Fruit fly (Drosophila melanogaster): Measurements from ENCODE around the gene Or22c.

DNA sequence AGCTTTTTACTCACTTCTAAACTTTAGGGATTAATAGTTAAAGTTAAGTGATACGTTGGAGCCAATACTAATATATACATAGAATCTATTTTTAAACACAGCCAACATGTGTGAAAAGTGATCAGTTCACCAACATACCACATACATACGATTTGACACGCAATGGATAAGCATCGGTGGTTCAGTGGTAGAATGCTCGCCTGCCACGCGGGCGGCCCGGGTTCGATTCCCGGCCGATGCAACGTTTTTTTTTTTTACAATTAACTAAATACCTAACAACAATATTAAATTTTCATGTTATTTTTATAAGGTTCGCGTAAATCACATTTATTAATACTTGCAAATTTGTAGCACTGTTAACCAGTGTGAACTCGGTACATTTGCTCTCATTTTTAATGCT, 22.9 kb upstream of the Or22c start:
- TF ChIP-seq CG8478 (optimal IDR thresholded peaks at IDR 0.05) (no peak), pan (optimal IDR thresholded peaks at IDR 0.05) (no peak), usp (GFP tag; optimal IDR thresholded peaks at IDR 0.05) (no peak)

Measured in whole organism.